Fruit fly (Drosophila melanogaster) whole organism, prepupa: ENCODE measurements around the gene RpS6.

Experiments used
- CG10631 ChIP-seq: fragments of 200-800 bp; sonication (Bioruptor generic); optimal IDR thresholded peaks from 2 replicates; lab custom pipeline; 2016; ENCODE audit warnings: missing biosample characterization, missing genetic modification characterization
- CG10669 ChIP-seq: fragments of 200-800 bp; sonication (Bioruptor generic); optimal IDR thresholded peaks from 3 replicates; lab custom pipeline; 2018; ENCODE audit warnings: missing biosample characterization, mild to moderate bottlenecking, missing genetic modification characterization, moderate library complexity
- CG11294 ChIP-seq: fragments of 200-800 bp; sonication (Bioruptor generic); IDR thresholded peaks from 2 replicates; pipeline ENCODE4 v1.3.6; 2022; ENCODE audit warnings: missing biosample characterization, missing genetic modification characterization
- CG11762 ChIP-seq: fragments of 200-800 bp; sonication (Bioruptor generic); optimal IDR thresholded peaks from 3 replicates; lab custom pipeline; 2016; ENCODE audit warnings: missing biosample characterization, missing genetic modification characterization; ENCODE audit not compliant: insufficient read depth
- CG11902 ChIP-seq: fragments of 200-800 bp; sonication (Bioruptor generic); optimal IDR thresholded peaks from 3 replicates; lab custom pipeline; 2016; ENCODE audit warnings: missing biosample characterization, missing genetic modification characterization
- CG15336 ChIP-seq: fragments of 200-800 bp; sonication (Bioruptor generic); IDR thresholded peaks from 2 replicates; pipeline ENCODE4 v1.3.6; 2022; ENCODE audit warnings: missing biosample characterization, missing genetic modification characterization
- CG1621 ChIP-seq: fragments of 200-800 bp; sonication (Bioruptor generic); optimal IDR thresholded peaks from 3 replicates; lab custom pipeline; 2018; ENCODE audit warnings: missing biosample characterization, mild to moderate bottlenecking, missing genetic modification characterization
- CG16779 ChIP-seq: fragments of 200-800 bp; sonication (Bioruptor generic); optimal IDR thresholded peaks from 3 replicates; lab custom pipeline; 2017; ENCODE audit warnings: missing biosample characterization, mild to moderate bottlenecking, missing genetic modification characterization
- CG31627 ChIP-seq: fragments of 200-800 bp; sonication (Bioruptor generic); optimal IDR thresholded peaks from 3 replicates; lab custom pipeline; 2016; ENCODE audit warnings: missing biosample characterization, missing genetic modification characterization
- CG32006 ChIP-seq: fragments of 200-800 bp; sonication (Bioruptor generic); optimal IDR thresholded peaks from 3 replicates; lab custom pipeline; 2017; ENCODE audit warnings: missing biosample characterization, mild to moderate bottlenecking, missing genetic modification characterization
- CG34406 ChIP-seq: fragments of 200-800 bp; sonication (Bioruptor generic); optimal IDR thresholded peaks from 3 replicates; lab custom pipeline; 2016; ENCODE audit warnings: missing biosample characterization, missing genetic modification characterization
- CG3919 ChIP-seq: fragments of 200-800 bp; sonication (Bioruptor generic); optimal IDR thresholded peaks from 3 replicates; lab custom pipeline; 2016; ENCODE audit warnings: missing biosample characterization, missing genetic modification characterization
- CG4318 ChIP-seq: fragments of 200-800 bp; sonication (Bioruptor generic); optimal IDR thresholded peaks from 3 replicates; lab custom pipeline; 2017; ENCODE audit warnings: missing biosample characterization, mild to moderate bottlenecking, missing genetic modification characterization
- CG6163 ChIP-seq: fragments of 200-800 bp; sonication (Bioruptor generic); IDR thresholded peaks from 3 replicates; pipeline ENCODE4 v1.3.6; 2022; ENCODE audit warnings: missing biosample characterization, missing genetic modification characterization
- CG6276 ChIP-seq: fragments of 200-800 bp; sonication (Bioruptor generic); optimal IDR thresholded peaks from 2 replicates; lab custom pipeline; 2017; ENCODE audit warnings: missing biosample characterization, mild to moderate bottlenecking, missing genetic modification characterization
- CG6792 ChIP-seq: fragments of 200-800 bp; sonication (Bioruptor generic); optimal IDR thresholded peaks from 3 replicates; lab custom pipeline; 2016; ENCODE audit warnings: missing biosample characterization, missing genetic modification characterization
- CG6854 ChIP-seq: fragments of 200-800 bp; sonication (Bioruptor generic); optimal IDR thresholded peaks from 2 replicates; lab custom pipeline; 2017; ENCODE audit warnings: missing biosample characterization, mild to moderate bottlenecking, missing genetic modification characterization
- CG7368 ChIP-seq: fragments of 200-800 bp; sonication (Bioruptor generic); optimal IDR thresholded peaks from 3 replicates; lab custom pipeline; 2016; ENCODE audit warnings: missing biosample characterization, missing genetic modification characterization
- CG8119 ChIP-seq: fragments of 200-800 bp; sonication (Bioruptor generic); IDR thresholded peaks from 3 replicates; pipeline ENCODE4 v1.3.6; 2022; ENCODE audit warnings: missing biosample characterization, missing genetic modification characterization
- CG8319 ChIP-seq: fragments of 200-800 bp; sonication (Bioruptor generic); optimal IDR thresholded peaks from 3 replicates; lab custom pipeline; 2016; ENCODE audit warnings: missing biosample characterization, missing genetic modification characterization
- CG9139 ChIP-seq: fragments of 200-800 bp; sonication (Bioruptor generic); optimal IDR thresholded peaks from 3 replicates; lab custom pipeline; 2017; ENCODE audit warnings: missing biosample characterization, mild to moderate bottlenecking, missing genetic modification characterization
- Eip75B ChIP-seq: fragments of 200-800 bp; sonication (Bioruptor generic); optimal IDR thresholded peaks from 3 replicates; lab custom pipeline; 2016; ENCODE audit warnings: missing biosample characterization, missing genetic modification characterization
- Eip78C ChIP-seq: fragments of 200-800 bp; sonication (Bioruptor generic); peaks from one replicate; lab custom pipeline; 2016; ENCODE audit warnings: missing biosample characterization, missing genetic modification characterization
- Eip93F ChIP-seq: fragments of 200-800 bp; sonication (Bioruptor generic); optimal IDR thresholded peaks from 2 replicates; lab custom pipeline; 2016; ENCODE audit warnings: missing biosample characterization, mild to moderate bottlenecking, missing genetic modification characterization
- Ets21C ChIP-seq: fragments of 200-800 bp; sonication (Bioruptor generic); optimal IDR thresholded peaks from 3 replicates; lab custom pipeline; 2016; ENCODE audit warnings: missing biosample characterization, missing genetic modification characterization
- Ets96B ChIP-seq: fragments of 200-800 bp; optimal IDR thresholded peaks from 2 replicates; lab custom pipeline; 2019; ENCODE audit warnings: missing biosample characterization, mild to moderate bottlenecking, missing genetic modification characterization, moderate library complexity
- Gug ChIP-seq: fragments of 200-800 bp; sonication (Bioruptor generic); IDR thresholded peaks from 2 replicates; pipeline ENCODE4 v1.3.6; 2022; ENCODE audit warnings: missing biosample characterization, missing genetic modification characterization
- Hr39 ChIP-seq: fragments of 200-800 bp; sonication (Bioruptor generic); optimal IDR thresholded peaks from 2 replicates; lab custom pipeline; 2016; ENCODE audit warnings: missing biosample characterization, missing genetic modification characterization
- OdsH ChIP-seq: fragments of 200-800 bp; sonication (Bioruptor generic); optimal IDR thresholded peaks from 3 replicates; lab custom pipeline; 2016; ENCODE audit warnings: missing biosample characterization, missing genetic modification characterization
- Sox102F ChIP-seq: fragments of 200-800 bp; sonication (Bioruptor generic); optimal IDR thresholded peaks from 2 replicates; lab custom pipeline; 2016; ENCODE audit warnings: missing biosample characterization, mild to moderate bottlenecking, missing genetic modification characterization
- Sox14 ChIP-seq: fragments of 200-800 bp; sonication (Bioruptor generic); optimal IDR thresholded peaks from 3 replicates; lab custom pipeline; 2016; ENCODE audit warnings: missing biosample characterization, missing genetic modification characterization
- Sox15 ChIP-seq: fragments of 200-800 bp; sonication (Bioruptor generic); optimal IDR thresholded peaks from 3 replicates; lab custom pipeline; 2016; ENCODE audit warnings: missing biosample characterization, missing genetic modification characterization
- achi ChIP-seq: fragments of 200-800 bp; sonication (Bioruptor generic); optimal IDR thresholded peaks from 3 replicates; lab custom pipeline; 2016; ENCODE audit warnings: missing biosample characterization, missing genetic modification characterization
- acj6 ChIP-seq: fragments of 200-800 bp; sonication (Bioruptor generic); optimal IDR thresholded peaks from 3 replicates; lab custom pipeline; 2016; ENCODE audit warnings: missing biosample characterization, missing genetic modification characterization
- cyc ChIP-seq: fragments of 200-800 bp; sonication (Bioruptor generic); optimal IDR thresholded peaks from 3 replicates; lab custom pipeline; 2016; ENCODE audit warnings: missing biosample characterization, missing genetic modification characterization
- dac ChIP-seq: fragments of 200-800 bp; sonication (Bioruptor generic); optimal IDR thresholded peaks from 2 replicates; lab custom pipeline; 2017; ENCODE audit warnings: missing biosample characterization, mild to moderate bottlenecking, missing genetic modification characterization
- dsx ChIP-seq: fragments of 200-800 bp; optimal IDR thresholded peaks from 3 replicates; lab custom pipeline; 2019; ENCODE audit warnings: missing biosample characterization, mild to moderate bottlenecking, missing genetic modification characterization, moderate library complexity; ENCODE audit not compliant: poor library complexity, severe bottlenecking
- eg ChIP-seq: fragments of 200-800 bp; sonication (Bioruptor generic); IDR thresholded peaks from 3 replicates; pipeline ENCODE4 v1.3.6; 2022; ENCODE audit warnings: missing biosample characterization, missing genetic modification characterization
- esn ChIP-seq: fragments of 200-800 bp; sonication (Bioruptor generic); optimal IDR thresholded peaks from 2 replicates; lab custom pipeline; 2016; ENCODE audit warnings: missing biosample characterization, mild to moderate bottlenecking, missing genetic modification characterization, moderate library complexity
- fd85E ChIP-seq: fragments of 200-800 bp; sonication (Bioruptor generic); optimal IDR thresholded peaks from 3 replicates; lab custom pipeline; 2016; ENCODE audit warnings: missing biosample characterization, missing genetic modification characterization
- fkh ChIP-seq: fragments of 200-800 bp; sonication (Bioruptor generic); optimal IDR thresholded peaks from 3 replicates; lab custom pipeline; 2017; ENCODE audit warnings: missing biosample characterization, mild to moderate bottlenecking, missing genetic modification characterization, moderate library complexity
- lz ChIP-seq: fragments of 200-800 bp; sonication (Bioruptor generic); optimal IDR thresholded peaks from 3 replicates; lab custom pipeline; 2016; ENCODE audit warnings: missing biosample characterization, missing genetic modification characterization
- net ChIP-seq: fragments of 200-800 bp; sonication (Bioruptor generic); optimal IDR thresholded peaks from 3 replicates; lab custom pipeline; 2016; ENCODE audit warnings: missing biosample characterization, missing genetic modification characterization
- pdm3 ChIP-seq: fragments of 200-800 bp; sonication (Bioruptor generic); optimal IDR thresholded peaks from 3 replicates; lab custom pipeline; 2016; ENCODE audit warnings: missing biosample characterization, missing genetic modification characterization
- salr ChIP-seq, 2 experiments: fragments of 200-800 bp; sonication (Bioruptor generic); optimal IDR thresholded peaks; 3 replicates each; lab custom pipeline; 2016 to 2018; ENCODE audit warnings: missing biosample characterization in 2 of 2, missing genetic modification characterization in 2 of 2, mild to moderate bottlenecking in 1 of 2
- spab ChIP-seq: fragments of 200-800 bp; sonication (Bioruptor generic); optimal IDR thresholded peaks from 2 replicates; lab custom pipeline; 2017; ENCODE audit warnings: missing biosample characterization, mild to moderate bottlenecking, missing genetic modification characterization, missing genetic modification reagents
- svp ChIP-seq: fragments of 200-800 bp; sonication (Bioruptor generic); peaks from one replicate; lab custom pipeline; 2016; ENCODE audit warnings: missing biosample characterization, missing genetic modification characterization
- vri ChIP-seq: fragments of 200-800 bp; sonication (Bioruptor generic); optimal IDR thresholded peaks from 3 replicates; lab custom pipeline; 2016; ENCODE audit warnings: missing biosample characterization, mild to moderate bottlenecking, missing genetic modification characterization

Gene RpS6

dm6 chrX:7909069-7909389, 7.9 kb upstream of the RpS6 start:
- peak; percentile 88 for TF ChIP-seq vri (GFP tag; lab: Kevin White, UChicago)
- TF ChIP-seq esn (GFP tag; lab: Kevin White, UChicago) = no peak

- TF ChIP-seq Sox15 (GFP tag; lab: Kevin White, UChicago) = peak; percentile 46
- TF ChIP-seq CG11762 = peak; percentile 76
- TF ChIP-seq eg = peak; percentile 88
- peak; percentile 85 for TF ChIP-seq CG8119
- TF ChIP-seq CG16779 = peak; percentile 54
- TF ChIP-seq CG6163 (GFP tag; lab: Robert Waterston, UW) = peak; percentile 85
- peak; percentile 99 for TF ChIP-seq vri (GFP tag; lab: Kevin White, UChicago)
- TF ChIP-seq CG11294 (GFP tag; lab: Robert Waterston, UW) = peak; percentile 75
- peak; percentile 81 for TF ChIP-seq CG6276 (GFP tag; lab: Kevin White, UChicago)
- peak; percentile 79 for TF ChIP-seq Hr39
- peak; percentile 80 for TF ChIP-seq OdsH (GFP tag; lab: Kevin White, UChicago)
- TF ChIP-seq CG7368 (GFP tag; lab: Kevin White, UChicago) = peak; percentile 66
- peak; percentile 74 for TF ChIP-seq net (GFP tag; lab: Kevin White, UChicago)
- TF ChIP-seq CG1621 = peak; percentile 76
- peak; percentile 75 for TF ChIP-seq dsx (GFP tag; lab: Kevin White, UChicago)
- peak; percentile 90 for TF ChIP-seq svp (GFP tag; lab: Kevin White, UChicago)
- peak; percentile 85 for TF ChIP-seq CG15336 (GFP tag; lab: Robert Waterston, UW)
- TF ChIP-seq dac (GFP tag; lab: Kevin White, UChicago) = peak; percentile 76
- TF ChIP-seq Eip93F (GFP tag; lab: Kevin White, UChicago) = peak; percentile 17
- TF ChIP-seq spab (GFP tag; lab: Kevin White, UChicago) = peak; percentile 65
- peak; percentile 63 for TF ChIP-seq CG6854 (GFP tag; lab: Kevin White, UChicago)
- peak; percentile 66 for TF ChIP-seq fkh (GFP tag; lab: Kevin White, UChicago)
- TF ChIP-seq achi (GFP tag; lab: Kevin White, UChicago) = peak; percentile 75
- TF ChIP-seq CG32006 (GFP tag; lab: Kevin White, UChicago) = peak; percentile 84
- peak; percentile 79 for TF ChIP-seq Ets96B (tag; lab: Kevin White, UChicago)
- peak; percentile 60 for TF ChIP-seq CG9139
- peak; percentile 37 for TF ChIP-seq CG11902 (GFP tag; lab: Kevin White, UChicago)
- TF ChIP-seq CG31627 (GFP tag; lab: Kevin White, UChicago) = peak; percentile 84
- peak; percentile 84 for TF ChIP-seq Eip75B (GFP tag; lab: Kevin White, UChicago)
- peak; percentile 21 for TF ChIP-seq fd85E (GFP tag; lab: Kevin White, UChicago)
- TF ChIP-seq pdm3 (GFP tag; lab: Kevin White, UChicago) = peak; percentile 86
- peak; percentile 78 for TF ChIP-seq CG3919 (GFP tag; lab: Kevin White, UChicago)
- peak; percentile 76 for TF ChIP-seq CG10631 (GFP tag; lab: Kevin White, UChicago)
- peak; percentile 75 for TF ChIP-seq acj6 (GFP tag; lab: Kevin White, UChicago)
- TF ChIP-seq salr (GFP tag; optimal IDR thresholded peaks at IDR 0.05; lab: Kevin White, UChicago) = peak; percentile 57 to 64
- peak; percentile 53 for TF ChIP-seq CG8319 (GFP tag; lab: Kevin White, UChicago)
- TF ChIP-seq cyc (GFP tag; lab: Kevin White, UChicago) = peak; percentile 79
- TF ChIP-seq CG4318 (GFP tag; lab: Kevin White, UChicago) = peak; percentile 61
- TF ChIP-seq lz (GFP tag; lab: Kevin White, UChicago) = peak; percentile 82
- TF ChIP-seq CG6792 = peak; percentile 70
- peak; percentile 83 for TF ChIP-seq Sox102F (GFP tag; lab: Kevin White, UChicago)
- peak; percentile 77 for TF ChIP-seq esn (GFP tag; lab: Kevin White, UChicago)
- peak; percentile 96 for TF ChIP-seq Eip78C
- peak; percentile 84 for TF ChIP-seq Sox14 (GFP tag; lab: Kevin White, UChicago)
- TF ChIP-seq Ets21C (GFP tag; lab: Kevin White, UChicago) = peak; percentile 70
- TF ChIP-seq CG10669 = peak; percentile 75
- peak; percentile 81 for TF ChIP-seq Gug (GFP tag; lab: Robert Waterston, UW)
- peak; percentile 73 for TF ChIP-seq CG34406 (GFP tag; lab: Kevin White, UChicago)
These were observed 7.3 kb upstream of the RpS6 start, which contains the start of the genes dpr14 and spidey for dm6 chrX:7908239-7909068. TSS of gene dpr14 (minus strand) at chrX:7908286. TSS of gene spidey (plus strand) at chrX:7908931.
